Fruit fly (Drosophila melanogaster): ENCODE results near the gene CG5973.

DNA sequence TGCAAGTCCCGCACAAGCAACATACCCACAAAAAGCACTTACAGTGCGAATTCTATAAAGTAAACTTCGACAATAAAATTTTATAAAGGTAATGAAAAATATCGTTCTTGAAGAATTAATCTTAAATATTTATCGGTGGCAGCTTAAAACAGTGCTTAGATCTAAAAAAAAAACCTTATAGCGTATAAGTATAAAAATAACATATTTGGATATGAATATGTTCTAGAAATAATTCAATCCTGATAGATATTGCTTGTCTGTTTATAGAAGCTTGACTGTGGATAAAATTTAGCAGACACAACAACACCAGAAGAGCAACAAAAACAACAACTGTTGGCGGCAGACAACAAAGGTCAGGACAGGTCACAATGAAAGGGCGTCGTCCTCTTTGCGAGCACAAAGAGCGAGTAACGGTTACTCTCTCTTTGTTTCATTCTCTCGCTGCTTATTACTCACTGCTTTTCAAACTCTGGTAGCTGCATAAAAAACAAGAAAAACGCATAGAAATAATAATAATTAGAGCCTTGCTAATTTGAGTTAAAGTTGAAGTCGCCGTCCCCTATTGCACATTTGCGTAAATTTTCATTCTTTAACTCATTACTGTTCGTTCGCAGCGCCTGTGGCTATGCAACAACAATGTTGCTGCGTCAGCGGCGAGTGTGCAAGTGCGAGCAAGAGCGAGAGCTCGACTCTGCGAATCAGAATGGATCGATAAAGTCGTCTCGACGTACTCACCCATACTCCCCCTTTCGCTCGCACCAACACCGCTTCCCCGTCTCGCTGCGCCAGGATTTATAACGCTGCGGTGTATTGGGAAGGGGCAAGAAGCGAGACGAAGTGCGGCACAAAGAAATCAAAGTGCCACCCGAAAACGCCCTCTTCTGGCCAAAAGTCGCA, 17.6 kb upstream of the CG5973 start:
- TF ChIP-seq h (optimal IDR thresholded peaks at IDR 0.05) (no peak), Sin3A (optimal IDR thresholded peaks at IDR 0.05) (no peak), insv (optimal IDR thresholded peaks at IDR 0.05) (no peak)
